Worm (Caenorhabditis elegans): ENCODE results near the gene K12B6.9.

Gene K12B6.9

DNA sequence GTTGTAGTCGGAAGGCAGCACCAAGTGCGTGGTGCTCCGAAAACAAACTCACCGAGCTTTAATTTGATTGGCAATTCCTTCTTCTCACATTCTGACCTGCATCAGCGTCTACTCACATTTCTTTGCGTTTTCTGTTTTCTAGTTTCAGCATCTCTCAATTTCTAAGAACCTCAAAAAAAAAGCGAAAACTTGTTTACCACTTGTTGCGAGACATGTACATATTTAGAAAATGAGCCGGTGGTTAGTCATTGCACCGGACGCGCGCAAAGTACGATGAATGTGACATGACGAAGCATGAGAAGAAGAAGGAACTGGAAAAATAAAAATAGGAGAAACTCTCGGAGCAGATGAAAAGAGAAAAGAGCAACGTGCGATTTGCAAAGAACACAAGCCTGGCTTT lies 47.8 kb downstream of the K12B6.9 start (continued):
- TF ChIP-seq madf-5 (GFP tag; IDR thresholded peaks at IDR 0.05) (no peak), madf-9 (GFP tag; conservative IDR thresholded peaks at IDR 0.05) (no peak), nhr-42 (GFP tag; IDR thresholded peaks at IDR 0.05) (no peak), nhr-25 (tag; optimal IDR thresholded peaks at IDR 0.05; ENCODE audit: borderline replicate concordance, insufficient read depth) (no peak)

DNA sequence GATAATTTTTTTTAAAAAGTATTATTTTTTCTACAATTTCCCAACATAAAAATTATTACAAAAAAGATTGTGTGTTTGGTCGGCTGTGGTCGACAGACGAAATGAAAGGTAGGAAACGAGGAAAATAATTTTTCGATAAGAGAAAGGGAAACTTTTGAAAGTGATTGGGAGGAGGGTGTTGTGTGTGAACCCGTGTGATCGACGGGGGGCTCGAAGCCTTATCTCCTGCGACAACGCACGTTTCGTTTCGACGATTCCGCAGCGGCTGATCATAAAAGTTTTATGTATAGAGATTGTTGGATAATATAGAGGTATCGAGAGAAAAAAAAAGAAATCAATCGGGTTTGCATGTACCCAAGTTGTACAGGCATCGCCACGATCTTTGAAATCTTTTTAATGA lies 49.2 kb downstream of the K12B6.9 start:
- TF ChIP-seq spr-3 (GFP tag; optimal IDR thresholded peaks at IDR 0.05) (no peak), madf-5 (GFP tag; IDR thresholded peaks at IDR 0.05) (no peak), pqm-1 (tag; optimal IDR thresholded peaks at IDR 0.05) (peak; percentile 36), mdl-1 (tag; optimal IDR thresholded peaks at IDR 0.05) (peak; percentile 44 to 57), ces-1 (GFP tag; optimal IDR thresholded peaks at IDR 0.05) (no peak), hlh-11 (tag; optimal IDR thresholded peaks at IDR 0.05) (peak; percentile 89), nhr-102 (tag; optimal IDR thresholded peaks at IDR 0.05) (peak; percentile 25), mxl-3 (GFP tag; optimal IDR thresholded peaks at IDR 0.05) (peak; percentile 86), lin-29 (GFP tag; IDR thresholded peaks at IDR 0.05) (no peak), arid-1 (GFP tag; conservative IDR thresholded peaks at IDR 0.05) (no peak), nhr-11 (tag; optimal IDR thresholded peaks at IDR 0.05) (no peak), dmd-6 (GFP tag; IDR thresholded peaks at IDR 0.05) (peak; percentile 98), nhr-77 (tag; optimal IDR thresholded peaks at IDR 0.05) (peak; percentile 51), ceh-20 (GFP tag; IDR thresholded peaks at IDR 0.05) (peak; percentile 16; the same call in 1 of the 2 replicates), nhr-48 (tag; optimal IDR thresholded peaks at IDR 0.05) (peak; percentile 98), hif-1 (tag; optimal IDR thresholded peaks at IDR 0.05) (peak in 1 of 2 experiments; percentile 58), daf-16 (GFP tag; optimal IDR thresholded peaks at IDR 0.05) (peak in 1 of 2 experiments; percentile 37), daf-16 (tag; optimal IDR thresholded peaks at IDR 0.05) (peak; percentile 89), pha-4 (GFP tag; IDR thresholded peaks at IDR 0.05) (0 out of 2 replicates have a peak, but pooled peaks have one; percentile 45), pha-4 (tag; optimal IDR thresholded peaks at IDR 0.05) (no peak), lin-1 (GFP tag; IDR thresholded peaks at IDR 0.05) (peak; percentile 85), dmd-8 (GFP tag; IDR thresholded peaks at IDR 0.05) (no peak), R02D3.7 (tag; optimal IDR thresholded peaks at IDR 0.05) (no peak), dve-1 (tag; optimal IDR thresholded peaks at IDR 0.05; ENCODE audit: insufficient read depth) (peak; percentile 73), jun-1 (tag; optimal IDR thresholded peaks at IDR 0.05) (no peak), lin-38 (GFP tag; IDR thresholded peaks at IDR 0.05) (no peak), gei-8 (GFP tag; optimal IDR thresholded peaks at IDR 0.05) (no peak), mep-1 (tag; optimal IDR thresholded peaks at IDR 0.05) (peak; percentile 19), daf-19 (GFP tag; conservative IDR thresholded peaks at IDR 0.05) (no peak), nhr-28 (tag; optimal IDR thresholded peaks at IDR 0.05) (peak; percentile 74), tra-1 (GFP tag; IDR thresholded peaks at IDR 0.05) (peak; percentile 66; the same call in 1 of the 2 replicates), nhr-111 (GFP tag; optimal IDR thresholded peaks at IDR 0.05) (no peak), ceh-28 (tag; optimal IDR thresholded peaks at IDR 0.05) (no peak), hlh-30 (tag; optimal IDR thresholded peaks at IDR 0.05; ENCODE audit: insufficient read depth) (peak; percentile 68), php-3 (GFP tag; IDR thresholded peaks at IDR 0.05) (peak; percentile 91), nhr-41 (GFP tag; IDR thresholded peaks at IDR 0.05) (0 out of 2 replicates have a peak, but pooled peaks have one; percentile 20), mes-2 (tag; optimal IDR thresholded peaks at IDR 0.05; ENCODE audit: poor library complexity, severe bottlenecking) (peak; percentile 42)

All from whole organism, L4 larva.